Worm (Caenorhabditis elegans) whole organism, midembryonic: Measurements from ENCODE around the gene col-170.

ENCODE experiments used
- T22C8.4 ChIP-seq: fragments of 200-800 bp; sonication (Bioruptor generic); IDR thresholded peaks from 2 replicates; pipeline ENCODE4 v1.3.6; 2022; ENCODE audit warnings: missing genetic modification characterization, missing compliant biosample characterization
- cog-1 ChIP-seq: sonication (generic microtip); optimal IDR thresholded peaks from 2 replicates; lab custom pipeline; 2016; ENCODE audit warnings: missing genetic modification characterization, missing compliant biosample characterization
- flt-1 ChIP-seq: fragments of 200-800 bp; sonication (Bioruptor generic); IDR thresholded peaks from 2 replicates; pipeline ENCODE4 v1.3.6; 2022; ENCODE audit warnings: missing genetic modification characterization, missing compliant biosample characterization
- klf-2 ChIP-seq: fragments of 200-800 bp; sonication (Bioruptor generic); conservative IDR thresholded peaks from 2 replicates; pipeline ENCODE4 v1.3.6; 2022; ENCODE audit warnings: missing genetic modification reagents, missing genetic modification characterization, missing compliant biosample characterization
- med-1 ChIP-seq: sonication (generic microtip); optimal IDR thresholded peaks from 2 replicates; lab custom pipeline; 2017; ENCODE audit warnings: missing genetic modification characterization, mild to moderate bottlenecking, missing compliant biosample characterization, antibody characterized with exemption, missing genetic modification reagents; ENCODE audit not compliant: insufficient read depth
- ref-1 ChIP-seq: fragments of 200-800 bp; sonication (Bioruptor generic); conservative IDR thresholded peaks from 2 replicates; pipeline ENCODE4 v1.3.6; 2022; ENCODE audit warnings: missing genetic modification reagents, missing genetic modification characterization, missing compliant biosample characterization
- tab-1 ChIP-seq: fragments of 200-800 bp; sonication (Bioruptor generic); IDR thresholded peaks from 2 replicates; pipeline ENCODE4 v1.3.6; 2022; ENCODE audit warnings: missing genetic modification characterization, missing compliant biosample characterization
- ztf-23 ChIP-seq: fragments of 200-800 bp; sonication (Bioruptor generic); IDR thresholded peaks from 2 replicates; pipeline ENCODE4 v1.3.6; 2022; ENCODE audit warnings: missing genetic modification reagents, missing genetic modification characterization, missing compliant biosample characterization
- ztf-29 ChIP-seq: fragments of 200-800 bp; sonication (Bioruptor generic); IDR thresholded peaks from 2 replicates; pipeline ENCODE4 v1.3.6; 2022; ENCODE audit warnings: missing genetic modification reagents, missing genetic modification characterization, missing compliant biosample characterization

col-170 gene

ce11 chrX:6337951-6338350, 6.4 kb downstream of the col-170 start, which contains the start of gene C03B1.13:
TSS of gene C03B1.13 (minus strand) at chrX:6338051.
- TF ChIP-seq flt-1 (no peak), ztf-23 (GFP tag; lab: Robert Waterston, UW) (no peak), T22C8.4 (no peak), cog-1 (tag; lab: Kevin White, UChicago) (no peak), med-1 (no peak), ref-1 (no peak), ztf-29 (GFP tag; lab: Robert Waterston, UW) (no peak), klf-2 (GFP tag; lab: Robert Waterston, UW) (no peak)

DNA sequence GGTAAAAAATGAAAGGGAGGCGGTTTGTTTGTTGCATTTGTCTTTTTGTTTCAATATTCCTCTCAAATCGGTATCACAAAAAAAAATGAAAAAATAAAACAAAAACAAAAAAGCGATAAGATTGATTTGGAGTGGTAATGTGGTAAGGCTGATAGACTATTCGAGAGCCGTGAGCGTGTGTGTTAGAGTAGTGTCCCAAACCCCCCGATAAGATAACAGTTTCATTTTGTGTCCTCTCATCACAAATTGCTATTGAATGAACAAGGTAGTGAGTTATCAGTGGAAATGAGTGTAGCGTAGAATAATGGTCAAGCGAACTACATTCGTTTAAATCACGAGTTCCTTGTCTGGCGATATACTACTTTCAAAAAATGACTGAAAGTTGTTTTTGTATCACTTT, 6.9 kb downstream of the col-170 start:
- TF ChIP-seq tab-1 (GFP tag; lab: Robert Waterston, UW): no peak
- no peak for TF ChIP-seq cog-1 (tag; lab: Kevin White, UChicago)
- TF ChIP-seq klf-2 (GFP tag; lab: Robert Waterston, UW): no peak
- TF ChIP-seq ztf-29 (GFP tag; lab: Robert Waterston, UW): no peak
- TF ChIP-seq med-1: no peak
- no peak for TF ChIP-seq T22C8.4
- TF ChIP-seq ztf-23 (GFP tag; lab: Robert Waterston, UW): no peak

DNA sequence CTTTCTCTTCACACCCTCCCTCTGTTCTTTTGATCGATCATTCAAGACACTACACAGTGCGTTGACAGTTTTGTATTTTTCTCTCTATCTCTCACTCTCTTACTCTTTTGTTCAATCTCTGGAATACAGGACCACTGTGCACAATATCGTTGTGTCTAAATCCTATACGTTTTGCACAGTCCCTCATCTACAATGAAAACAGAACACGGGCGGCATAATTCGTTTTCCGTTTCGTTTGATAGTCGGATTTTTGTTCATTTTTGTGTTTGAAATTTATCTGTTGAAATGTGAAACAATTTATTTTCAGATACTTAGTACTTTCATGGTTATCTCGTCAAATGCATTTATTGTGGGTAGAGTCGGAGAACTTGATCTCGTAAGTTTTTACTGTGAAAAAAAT, 10.0 kb downstream of the col-170 start, which contains the start of gene C03B1.7:
TSS of gene C03B1.7 (plus strand) at position 301 of the 400 bp plus-strand sequence.
- TF ChIP-seq ztf-23 (GFP tag; lab: Robert Waterston, UW) (no peak), klf-2 (GFP tag; lab: Robert Waterston, UW) (no peak), ztf-29 (GFP tag; lab: Robert Waterston, UW) (no peak), cog-1 (tag; lab: Kevin White, UChicago) (no peak), flt-1 (no peak), ref-1 (no peak), med-1 (no peak), T22C8.4 (no peak), tab-1 (GFP tag; lab: Robert Waterston, UW) (no peak)

- TF ChIP-seq ref-1: no peak
- no peak for TF ChIP-seq klf-2 (GFP tag; lab: Robert Waterston, UW)
- no peak for TF ChIP-seq T22C8.4
- no peak for TF ChIP-seq ztf-23 (GFP tag; lab: Robert Waterston, UW)
- TF ChIP-seq flt-1: no peak
- no peak for TF ChIP-seq tab-1 (GFP tag; lab: Robert Waterston, UW)
- no peak for TF ChIP-seq cog-1 (tag; lab: Kevin White, UChicago)
- no peak for TF ChIP-seq ztf-29 (GFP tag; lab: Robert Waterston, UW)
- no peak for TF ChIP-seq med-1
These were observed 14.3 kb downstream of the col-170 start for ce11 chrX:6345785-6346184.

DNA sequence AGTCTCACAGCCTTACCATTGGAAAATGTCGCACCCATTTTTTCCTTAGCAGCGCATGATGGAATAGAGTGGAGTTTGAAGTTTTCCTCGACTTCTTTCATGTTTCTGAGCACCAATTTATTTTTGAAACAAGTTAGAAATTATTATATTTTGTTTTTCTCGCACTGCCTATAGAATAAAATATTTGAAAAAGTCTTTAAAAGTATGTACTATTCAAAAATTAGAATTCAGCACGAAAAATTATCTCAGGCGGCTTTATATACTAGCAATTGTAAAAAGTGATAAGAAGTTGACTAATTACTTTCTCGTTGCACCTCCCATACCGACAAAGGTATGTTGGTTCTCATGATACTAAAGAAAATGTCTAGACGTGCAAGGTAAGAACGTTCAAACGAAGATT, 15.5 kb downstream of the col-170 start, which contains the start of gene C03B1.9:
TSS of gene C03B1.9 (minus strand) at position 101 of the 400 bp plus-strand sequence.
- TF ChIP-seq T22C8.4: no peak

DNA sequence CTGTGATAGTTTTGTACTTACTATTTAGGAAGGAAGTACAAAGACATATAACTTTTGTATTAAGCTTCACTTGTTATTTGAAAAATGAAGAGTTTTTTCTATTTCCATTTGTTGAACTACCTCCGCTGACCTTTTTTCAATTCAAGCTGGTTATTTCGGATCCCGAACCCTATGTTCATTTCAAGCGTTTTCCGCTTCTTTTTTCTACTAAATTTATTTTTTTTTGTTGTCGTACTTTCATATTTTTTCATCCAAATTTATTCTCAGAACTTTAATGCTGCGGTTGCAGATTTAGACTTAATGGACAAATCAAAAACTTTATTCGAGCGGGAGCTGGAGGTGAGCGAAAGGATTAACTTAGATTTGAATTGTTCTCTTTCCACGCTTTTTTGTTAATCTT, 18.5 kb downstream of the col-170 start, which contains the start of gene C03B1.6:
TSS of gene C03B1.6 (plus strand) at position 301 of the 400 bp plus-strand sequence.
- no peak for TF ChIP-seq med-1
- no peak for TF ChIP-seq ztf-29 (GFP tag; lab: Robert Waterston, UW)
- TF ChIP-seq ref-1: no peak
- no peak for TF ChIP-seq ztf-23 (GFP tag; lab: Robert Waterston, UW)
- TF ChIP-seq flt-1: no peak
- no peak for TF ChIP-seq tab-1 (GFP tag; lab: Robert Waterston, UW)
- TF ChIP-seq cog-1 (tag; lab: Kevin White, UChicago): no peak
- no peak for TF ChIP-seq T22C8.4
- TF ChIP-seq klf-2 (GFP tag; lab: Robert Waterston, UW): no peak

ce11 chrX:6353763-6354162, 22.3 kb downstream of the col-170 start:
- TF ChIP-seq flt-1: no peak
- no peak for TF ChIP-seq ref-1
- TF ChIP-seq tab-1 (GFP tag; lab: Robert Waterston, UW): no peak
- no peak for TF ChIP-seq med-1
- no peak for TF ChIP-seq klf-2 (GFP tag; lab: Robert Waterston, UW)
- TF ChIP-seq ztf-23 (GFP tag; lab: Robert Waterston, UW): no peak
- TF ChIP-seq cog-1 (tag; lab: Kevin White, UChicago): no peak
- no peak for TF ChIP-seq T22C8.4
- TF ChIP-seq ztf-29 (GFP tag; lab: Robert Waterston, UW): no peak

DNA sequence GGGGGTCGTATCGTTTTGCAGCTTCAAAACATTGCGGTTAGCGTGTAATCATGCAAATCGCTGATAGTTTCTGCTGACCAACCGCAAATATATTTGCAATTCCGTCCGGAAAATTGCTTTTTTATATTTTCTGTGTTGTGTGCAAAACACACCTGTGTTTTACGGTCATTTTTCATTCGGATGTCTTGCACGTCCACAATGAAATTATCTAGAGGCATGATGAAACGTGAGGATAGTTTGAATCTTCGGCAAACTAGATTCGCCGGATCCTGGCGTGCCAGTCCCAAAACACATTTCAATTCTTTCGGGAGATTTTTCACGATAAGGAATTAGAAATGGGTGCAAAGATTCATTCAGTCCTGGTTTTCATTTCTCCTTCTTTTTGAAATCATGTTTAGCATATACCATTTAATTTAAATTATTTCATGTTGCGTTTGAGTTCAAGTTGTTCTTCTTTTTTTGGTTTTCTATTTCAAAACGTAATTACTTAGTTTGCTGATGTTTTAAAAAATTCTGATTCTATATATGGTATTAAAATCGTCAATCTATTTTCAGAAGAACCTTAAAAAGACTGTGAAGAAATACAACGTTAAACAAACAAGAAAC, 23.6 kb downstream of the col-170 start, which contains the start of gene C03B1.5:
TSS of gene C03B1.5 (plus strand) at position 556 of the 606 bp plus-strand sequence.
- TF ChIP-seq ref-1: no peak
- TF ChIP-seq flt-1: no peak
- no peak for TF ChIP-seq klf-2 (GFP tag; lab: Robert Waterston, UW)
- no peak for TF ChIP-seq cog-1 (tag; lab: Kevin White, UChicago)
- TF ChIP-seq ztf-23 (GFP tag; lab: Robert Waterston, UW): no peak
- no peak for TF ChIP-seq tab-1 (GFP tag; lab: Robert Waterston, UW)

DNA sequence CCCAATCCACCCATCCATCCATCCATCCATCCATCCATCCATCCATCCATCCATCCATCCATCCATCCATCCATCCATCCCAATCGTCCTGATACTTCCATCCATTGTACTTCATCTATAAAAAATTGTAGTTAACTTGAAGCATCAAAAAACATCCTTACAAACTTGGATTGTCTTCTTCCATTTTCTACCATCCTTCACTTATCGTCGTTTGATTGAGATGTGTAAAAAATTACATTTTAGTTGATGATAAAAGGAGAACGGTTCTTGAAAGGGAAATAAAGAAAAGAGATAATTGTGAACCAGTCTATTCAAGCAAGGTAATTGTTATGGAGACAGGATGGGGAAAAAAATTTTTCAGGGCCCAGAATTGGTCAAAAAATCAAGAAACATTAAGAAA, 26.3 kb downstream of the col-170 start, which contains the start of gene C03B1.10:
TSS of gene C03B1.10 (minus strand) at position 101 of the 400 bp plus-strand sequence.
- no peak for TF ChIP-seq cog-1 (tag; lab: Kevin White, UChicago)
- TF ChIP-seq T22C8.4: no peak
- TF ChIP-seq tab-1 (GFP tag; lab: Robert Waterston, UW): no peak
- TF ChIP-seq flt-1: no peak
- TF ChIP-seq klf-2 (GFP tag; lab: Robert Waterston, UW): no peak

ce11 chrX:6360077-6360476, 28.6 kb downstream of the col-170 start:
- no peak for TF ChIP-seq klf-2 (GFP tag; lab: Robert Waterston, UW)
- no peak for TF ChIP-seq ref-1
- no peak for TF ChIP-seq flt-1
- TF ChIP-seq T22C8.4: no peak
- TF ChIP-seq tab-1 (GFP tag; lab: Robert Waterston, UW): no peak
- TF ChIP-seq cog-1 (tag; lab: Kevin White, UChicago): no peak
- no peak for TF ChIP-seq med-1
- no peak for TF ChIP-seq ztf-23 (GFP tag; lab: Robert Waterston, UW)
- no peak for TF ChIP-seq ztf-29 (GFP tag; lab: Robert Waterston, UW)
